Fruit fly (Drosophila melanogaster): ENCODE results near the gene CG3213.
A peak's percentile ranks its signal among the peaks of the same experiment; 100 is the strongest.

CG3213 gene

dm6 chr2L:3532973-3533525 is 13.6 kb upstream of the CG3213 start (continued):
- no peak for TF ChIP-seq D19B (GFP tag; optimal IDR thresholded peaks at IDR 0.05)
- TF ChIP-seq CG33213 (GFP tag; optimal IDR thresholded peaks at IDR 0.05), result peak; percentile 42
- peak; percentile 37 for TF ChIP-seq ind (GFP tag; optimal IDR thresholded peaks at IDR 0.05)
- TF ChIP-seq nerfin-1 (tag; optimal IDR thresholded peaks at IDR 0.05), result peak; percentile 11
- TF ChIP-seq Sox100B (GFP tag; optimal IDR thresholded peaks at IDR 0.05), result no peak
- no peak for TF ChIP-seq CG15269 (tag; optimal IDR thresholded peaks at IDR 0.05)
- peak; percentile 50 for TF ChIP-seq CG6254 (GFP tag; optimal IDR thresholded peaks at IDR 0.05)
- peak; percentile 12 for TF ChIP-seq Six4 (GFP tag; optimal IDR thresholded peaks at IDR 0.05)
- peak; percentile 82 for TF ChIP-seq dmrt11E (tag; optimal IDR thresholded peaks at IDR 0.05)
- peak; percentile 63 for TF ChIP-seq CG14710 (tag; optimal IDR thresholded peaks at IDR 0.05)
- peak; percentile 54 for TF ChIP-seq CG12391 (tag; optimal IDR thresholded peaks at IDR 0.05)
- TF ChIP-seq CG2202 (tag; optimal IDR thresholded peaks at IDR 0.05), result peak; percentile 53
- TF ChIP-seq crol (GFP tag; IDR thresholded peaks at IDR 0.05), result no peak
- 0 out of 2 replicates have a peak, but pooled peaks have one; percentile 9 for TF ChIP-seq Gsc (GFP tag; IDR thresholded peaks at IDR 0.05)
- TF ChIP-seq CG10462 (GFP tag; optimal IDR thresholded peaks at IDR 0.05), result peak; percentile 28
- peak; percentile 8 for TF ChIP-seq bcd (GFP tag; optimal IDR thresholded peaks at IDR 0.05)
- peak in 1 of 3 experiments; percentile 73 for TF ChIP-seq lola (GFP tag; optimal IDR thresholded peaks at IDR 0.05)
- peak; percentile 31; the same call in 1 of the 2 replicates for TF ChIP-seq Rx (GFP tag; IDR thresholded peaks at IDR 0.05)
- TF ChIP-seq bsh (GFP tag; optimal IDR thresholded peaks at IDR 0.05), result peak in 1 of 2 experiments; percentile 54
- no peak for TF ChIP-seq sc (optimal IDR thresholded peaks at IDR 0.05)
- TF ChIP-seq sc (GFP tag; optimal IDR thresholded peaks at IDR 0.05), result peak; percentile 31
- peak; percentile 46 for TF ChIP-seq CG1233 (GFP tag; optimal IDR thresholded peaks at IDR 0.05)
- no peak for TF ChIP-seq stwl (tag; optimal IDR thresholded peaks at IDR 0.05)
- TF ChIP-seq az2 (GFP tag; optimal IDR thresholded peaks at IDR 0.05), result peak; percentile 54
- no peak for TF ChIP-seq CG16813 (GFP tag; IDR thresholded peaks at IDR 0.05; ENCODE audit: partially characterized antibody)
- no peak for TF ChIP-seq pb (GFP tag; optimal IDR thresholded peaks at IDR 0.05)
- TF ChIP-seq CG7271 (tag; optimal IDR thresholded peaks at IDR 0.05), result peak; percentile 78
- TF ChIP-seq Dp (GFP tag; optimal IDR thresholded peaks at IDR 0.05), result no peak
- no peak for TF ChIP-seq CG43689 (GFP tag; IDR thresholded peaks at IDR 0.05)
- TF ChIP-seq maf-S (GFP tag; optimal IDR thresholded peaks at IDR 0.05), result peak; percentile 52
- no peak for TF ChIP-seq H15 (GFP tag; IDR thresholded peaks at IDR 0.05)
- TF ChIP-seq CG11504 (tag; optimal IDR thresholded peaks at IDR 0.05), result peak; percentile 51
- peak; percentile 56 for TF ChIP-seq unpg (GFP tag; optimal IDR thresholded peaks at IDR 0.05)
- TF ChIP-seq Usf (GFP tag; optimal IDR thresholded peaks at IDR 0.05), result peak; percentile 28
- TF ChIP-seq br (optimal IDR thresholded peaks at IDR 0.05), result no peak
- TF ChIP-seq pan (optimal IDR thresholded peaks at IDR 0.05), result no peak
- TF ChIP-seq pan (GFP tag; optimal IDR thresholded peaks at IDR 0.05 in 1 of 2, IDR thresholded peaks at IDR 0.05 in 1 of 2), result peak in 1 of 2 experiments; percentile 65
- peak; percentile 56 for TF ChIP-seq Oli (tag; optimal IDR thresholded peaks at IDR 0.05)
- TF ChIP-seq Taf1 (GFP tag; IDR thresholded peaks at IDR 0.05), result no peak
- peak; percentile 44 for TF ChIP-seq CG7839 (tag; optimal IDR thresholded peaks at IDR 0.05)
- TF ChIP-seq lilli (GFP tag; optimal IDR thresholded peaks at IDR 0.05), result peak; percentile 42
- TF ChIP-seq Trl (optimal IDR thresholded peaks at IDR 0.05), result no peak
- TF ChIP-seq Trl (GFP tag; optimal IDR thresholded peaks at IDR 0.05), result peak; percentile 73
- TF ChIP-seq ab (GFP tag; optimal IDR thresholded peaks at IDR 0.05), result no peak
- TF ChIP-seq CG9437 (GFP tag; optimal IDR thresholded peaks at IDR 0.05), result peak; percentile 8
- TF ChIP-seq CG30020 (tag; optimal IDR thresholded peaks at IDR 0.05), result no peak
- no peak for TF ChIP-seq CG11456 (GFP tag; IDR thresholded peaks at IDR 0.05)
- peak; percentile 25 for TF ChIP-seq CG16863 (GFP tag; optimal IDR thresholded peaks at IDR 0.05)
- TF ChIP-seq grau (tag; optimal IDR thresholded peaks at IDR 0.05), result peak; percentile 26
- TF ChIP-seq D19A (tag; optimal IDR thresholded peaks at IDR 0.05), result peak; percentile 41
- peak; percentile 64 for TF ChIP-seq CG8924 (tag; optimal IDR thresholded peaks at IDR 0.05)

Measured in whole organism, embryonic.